Worm (Caenorhabditis elegans) whole organism, L3 larva: Measurements from ENCODE around the gene ZC13.2.

Source experiments
- R02D3.7 ChIP-seq: fragments of 150-350 bp; optimal IDR thresholded peaks from 2 replicates; lab custom pipeline; 2014; ENCODE audit warnings: missing biosample characterization, missing genetic modification characterization
- ceh-16 ChIP-seq: sonication (generic microtip); optimal IDR thresholded peaks from 2 replicates; lab custom pipeline; 2017; ENCODE audit warnings: missing biosample characterization, missing genetic modification characterization
- elt-3 ChIP-seq, 3 experiments: fragments of 150-350 bp in 1 of 3; sonication (generic microtip) in 2 of 3; optimal IDR thresholded peaks; 2 replicates in 2 of 3; 4 replicates in 1 of 3; lab custom pipeline; 2014 to 2017; ENCODE audit warnings: missing biosample characterization in 3 of 3, missing genetic modification characterization in 3 of 3
- mdl-1 ChIP-seq: fragments of 150-350 bp; optimal IDR thresholded peaks from 2 replicates; lab custom pipeline; 2014; ENCODE audit warnings: missing biosample characterization, missing genetic modification characterization
- mml-1 ChIP-seq: fragments of 150-350 bp; sonication (generic microtip); optimal IDR thresholded peaks from 3 replicates; lab custom pipeline; 2014; ENCODE audit warnings: missing biosample characterization, missing genetic modification characterization
- nfya-1 ChIP-seq: sonication (generic microtip); optimal IDR thresholded peaks from 2 replicates; lab custom pipeline; 2017; ENCODE audit warnings: missing genetic modification characterization, mild to moderate bottlenecking, missing compliant biosample characterization, antibody characterized with exemption, moderate library complexity; ENCODE audit not compliant: insufficient read depth
- nhr-11 ChIP-seq: fragments of 150-350 bp; optimal IDR thresholded peaks from 2 replicates; lab custom pipeline; 2014; ENCODE audit warnings: missing biosample characterization, missing genetic modification characterization
- nhr-28 ChIP-seq: fragments of 150-350 bp; optimal IDR thresholded peaks from 2 replicates; lab custom pipeline; 2014; ENCODE audit warnings: missing biosample characterization, missing genetic modification characterization
- pha-4 ChIP-seq: fragments of 150-350 bp; optimal IDR thresholded peaks from 2 replicates; lab custom pipeline; 2014; ENCODE audit warnings: missing biosample characterization, missing genetic modification reagents, missing genetic modification characterization
- skn-1 ChIP-seq: fragments of 150-350 bp; optimal IDR thresholded peaks from 2 replicates; lab custom pipeline; 2014; ENCODE audit warnings: missing biosample characterization, missing genetic modification characterization

- TF ChIP-seq nfya-1 (peak; percentile 3), mdl-1 (tag; lab: Kevin White, UChicago) (no peak), ceh-16 (tag; lab: Kevin White, UChicago) (no peak), pha-4 (tag; lab: Kevin White, UChicago) (no peak), mml-1 (no peak), nhr-11 (tag; lab: Kevin White, UChicago) (no peak), skn-1 (no peak), elt-3 (tag; optimal IDR thresholded peaks at IDR 0.05; lab: Kevin White, UChicago) (no peak), R02D3.7 (tag; lab: Kevin White, UChicago) (no peak), nhr-28 (tag; lab: Kevin White, UChicago) (no peak)
Measured at ce11 chrX:871020-871419, 9.4 kb upstream of the ZC13.2 start, which contains the start of gene lgl-1.
